Worm (Caenorhabditis elegans) whole organism, young adult: ENCODE data around the gene set-31.
A peak's percentile ranks its signal among the peaks of the same experiment; 100 is the strongest.

Experiments
- B0261.1 ChIP-seq: sonication (generic microtip); optimal IDR thresholded peaks from 2 replicates; lab custom pipeline; 2016; ENCODE audit warnings: mild to moderate bottlenecking, missing genetic modification characterization, moderate library complexity, missing compliant biosample characterization
- B0336.3 ChIP-seq: fragments of 200-800 bp; sonication (Bioruptor generic); IDR thresholded peaks from 2 replicates; pipeline ENCODE4 v1.3.6; 2022; ENCODE audit warnings: missing genetic modification characterization, missing compliant biosample characterization
- C17E4.6 ChIP-seq: fragments of 200-800 bp; sonication (Bioruptor generic); IDR thresholded peaks from 2 replicates; pipeline ENCODE4 v1.3.6; 2022; ENCODE audit warnings: missing genetic modification reagents, missing genetic modification characterization, missing compliant biosample characterization
- F22D6.2 ChIP-seq: sonication (generic microtip); optimal IDR thresholded peaks from 2 replicates; lab custom pipeline; 2016; ENCODE audit warnings: mild to moderate bottlenecking, missing genetic modification characterization, missing compliant biosample characterization
- F33H1.4 ChIP-seq: fragments of 200-800 bp; sonication (Bioruptor generic); IDR thresholded peaks from 2 replicates; pipeline ENCODE4 v1.3.6; 2022; ENCODE audit warnings: missing genetic modification reagents, missing genetic modification characterization, missing compliant biosample characterization
- F39B2.1 ChIP-seq: fragments of 200-800 bp; sonication (Bioruptor generic); IDR thresholded peaks from 2 replicates; pipeline ENCODE4 v1.3.6; 2022; ENCODE audit warnings: missing genetic modification reagents, missing genetic modification characterization, missing compliant biosample characterization
- F57A8.1 ChIP-seq: fragments of 200-800 bp; sonication (Bioruptor generic); optimal IDR thresholded peaks from 2 replicates; lab custom pipeline; 2018; ENCODE audit warnings: mild to moderate bottlenecking, missing genetic modification characterization, moderate library complexity, missing compliant biosample characterization
- F57C9.4 ChIP-seq: sonication (generic microtip); optimal IDR thresholded peaks from 2 replicates; lab custom pipeline; 2017; ENCODE audit warnings: mild to moderate bottlenecking, missing genetic modification characterization, missing compliant biosample characterization
- Y53G8AR.9 ChIP-seq: fragments of 200-800 bp; sonication (Bioruptor generic); conservative IDR thresholded peaks from 2 replicates; pipeline ENCODE4 v1.3.6; 2022; ENCODE audit warnings: missing genetic modification reagents, missing genetic modification characterization, missing compliant biosample characterization
- ZK185.1 ChIP-seq: sonication (generic microtip); optimal IDR thresholded peaks from 2 replicates; lab custom pipeline; 2016; ENCODE audit warnings: mild to moderate bottlenecking, missing genetic modification characterization, missing compliant biosample characterization; ENCODE audit not compliant: poor library complexity, severe bottlenecking
- athp-1 ChIP-seq: sonication (generic microtip); optimal IDR thresholded peaks from 2 replicates; lab custom pipeline; 2017; ENCODE audit warnings: mild to moderate bottlenecking, missing genetic modification characterization, missing compliant biosample characterization
- bed-1 ChIP-seq: fragments of 200-800 bp; sonication (Bioruptor generic); IDR thresholded peaks from 2 replicates; pipeline ENCODE4 v1.3.6; 2022; ENCODE audit warnings: missing genetic modification reagents, missing genetic modification characterization, missing compliant biosample characterization
- ceh-100 ChIP-seq: fragments of 200-800 bp; sonication (Bioruptor generic); IDR thresholded peaks from 2 replicates; pipeline ENCODE4 v1.3.6; 2022; ENCODE audit warnings: missing genetic modification reagents, missing genetic modification characterization, missing compliant biosample characterization
- ceh-91 ChIP-seq: fragments of 200-800 bp; sonication (Bioruptor generic); IDR thresholded peaks from 2 replicates; pipeline ENCODE4 v1.3.6; 2022; ENCODE audit warnings: missing genetic modification reagents, missing genetic modification characterization, missing compliant biosample characterization
- chd-7 ChIP-seq: sonication (generic microtip); optimal IDR thresholded peaks from 2 replicates; lab custom pipeline; 2016; ENCODE audit warnings: mild to moderate bottlenecking, missing genetic modification characterization, moderate library complexity, missing compliant biosample characterization
- die-1 ChIP-seq: sonication (generic microtip); optimal IDR thresholded peaks from 2 replicates; lab custom pipeline; 2016; ENCODE audit warnings: missing genotype, mild to moderate bottlenecking, missing genetic modification characterization, missing compliant biosample characterization
- egl-18 ChIP-seq: fragments of 200-800 bp; sonication (Bioruptor generic); IDR thresholded peaks from 2 replicates; pipeline ENCODE4 v1.3.6; 2022; ENCODE audit warnings: missing genetic modification reagents, missing genetic modification characterization, missing compliant biosample characterization
- ekl-4 ChIP-seq: fragments of 200-800 bp; sonication (Bioruptor generic); IDR thresholded peaks from 2 replicates; pipeline ENCODE4 v1.3.6; 2022; ENCODE audit warnings: missing genetic modification reagents, missing genetic modification characterization, missing compliant biosample characterization
- ets-4 ChIP-seq: fragments of 200-800 bp; sonication (Bioruptor generic); optimal IDR thresholded peaks from 2 replicates; lab custom pipeline; 2018; ENCODE audit warnings: mild to moderate bottlenecking, missing genetic modification characterization, missing compliant biosample characterization
- gei-17 ChIP-seq: fragments of 200-800 bp; sonication (Bioruptor generic); optimal IDR thresholded peaks from 2 replicates; lab custom pipeline; 2018; ENCODE audit warnings: mild to moderate bottlenecking, missing genetic modification characterization, missing compliant biosample characterization
- hlh-26 ChIP-seq: fragments of 200-800 bp; sonication (Bioruptor generic); conservative IDR thresholded peaks from 2 replicates; pipeline ENCODE4 v1.3.6; 2022; ENCODE audit warnings: missing genetic modification reagents, missing genetic modification characterization, missing compliant biosample characterization
- hmg-1.2 ChIP-seq: fragments of 200-800 bp; sonication (Bioruptor generic); IDR thresholded peaks from 2 replicates; pipeline ENCODE4 v1.3.6; 2022; ENCODE audit warnings: missing genetic modification reagents, missing genetic modification characterization, missing compliant biosample characterization
- hsf-1 ChIP-seq: fragments of 200-800 bp; sonication (Bioruptor generic); IDR thresholded peaks from 2 replicates; pipeline ENCODE4 v1.3.6; 2022; ENCODE audit warnings: missing genetic modification reagents, missing genetic modification characterization, missing compliant biosample characterization
- lin-26 ChIP-seq: fragments of 200-800 bp; sonication (Bioruptor generic); IDR thresholded peaks from 2 replicates; pipeline ENCODE4 v1.3.6; 2022; ENCODE audit warnings: missing genetic modification reagents, missing genetic modification characterization, missing compliant biosample characterization
- lin-35 ChIP-seq, 3 experiments: fragments of 150-350 bp in 2 of 3; sonication (generic microtip) in 1 of 3; optimal IDR thresholded peaks; 2 replicates each; lab custom pipeline; 2014 to 2018; ENCODE audit warnings: missing biosample characterization in 3 of 3, missing genetic modification characterization in 3 of 3, missing genetic modification reagents in 3 of 3
- lin-54 ChIP-seq: fragments of 200-800 bp; sonication (Bioruptor generic); optimal IDR thresholded peaks from 2 replicates; lab custom pipeline; 2018; ENCODE audit warnings: mild to moderate bottlenecking, missing genetic modification characterization, missing compliant biosample characterization
- lsl-1 ChIP-seq: fragments of 200-800 bp; sonication (Bioruptor generic); optimal IDR thresholded peaks from 2 replicates; lab custom pipeline; 2018; ENCODE audit warnings: mild to moderate bottlenecking, missing genetic modification characterization, moderate library complexity, missing compliant biosample characterization
- madf-3 ChIP-seq: fragments of 200-800 bp; sonication (Bioruptor generic); IDR thresholded peaks from 2 replicates; pipeline ENCODE4 v1.3.6; 2022; ENCODE audit warnings: missing genetic modification reagents, missing genetic modification characterization, missing compliant biosample characterization
- madf-6 ChIP-seq: fragments of 200-800 bp; sonication (Bioruptor generic); IDR thresholded peaks from 2 replicates; pipeline ENCODE4 v1.3.6; 2022; ENCODE audit warnings: missing genetic modification reagents, missing genetic modification characterization, missing compliant biosample characterization
- mcd-1 ChIP-seq: fragments of 200-800 bp; sonication (Bioruptor generic); IDR thresholded peaks from 2 replicates; pipeline ENCODE4 v1.3.6; 2022; ENCODE audit warnings: missing genetic modification reagents, missing genetic modification characterization, missing compliant biosample characterization
- nfyb-1 ChIP-seq: fragments of 200-800 bp; sonication (Bioruptor generic); IDR thresholded peaks from 2 replicates; pipeline ENCODE4 v1.3.6; 2022; ENCODE audit warnings: missing genetic modification reagents, missing genetic modification characterization, missing compliant biosample characterization
- nhr-120 ChIP-seq: fragments of 200-800 bp; sonication (Bioruptor generic); IDR thresholded peaks from 2 replicates; pipeline ENCODE4 v1.3.6; 2022; ENCODE audit warnings: missing genetic modification characterization, missing compliant biosample characterization
- nhr-179 ChIP-seq: sonication (generic microtip); optimal IDR thresholded peaks from 2 replicates; lab custom pipeline; 2016; ENCODE audit warnings: mild to moderate bottlenecking, missing genetic modification characterization, missing compliant biosample characterization
- nhr-80 ChIP-seq: sonication (generic microtip); optimal IDR thresholded peaks from 2 replicates; lab custom pipeline; 2016; ENCODE audit warnings: missing genetic modification characterization, missing compliant biosample characterization
- nhr-90 ChIP-seq: sonication (generic microtip); optimal IDR thresholded peaks from 2 replicates; lab custom pipeline; 2016; ENCODE audit warnings: missing genotype, mild to moderate bottlenecking, missing genetic modification characterization, missing compliant biosample characterization
- pbrm-1 ChIP-seq: fragments of 200-800 bp; sonication (Bioruptor generic); IDR thresholded peaks from 2 replicates; pipeline ENCODE4 v1.3.6; 2022; ENCODE audit warnings: missing genetic modification reagents, missing genetic modification characterization, missing compliant biosample characterization
- rec-8 ChIP-seq, 2 experiments: sonication (generic microtip); optimal IDR thresholded peaks; 2 replicates each; lab custom pipeline; 2016; ENCODE audit warnings: mild to moderate bottlenecking in 2 of 2, missing genetic modification characterization in 2 of 2, missing genetic modification reagents in 2 of 2, missing genotype in 2 of 2, missing biosample characterization in 1 of 2, missing compliant biosample characterization in 1 of 2, moderate library complexity in 1 of 2
- sea-2 ChIP-seq: fragments of 200-800 bp; sonication (Bioruptor generic); IDR thresholded peaks from 2 replicates; pipeline ENCODE4 v1.3.6; 2022; ENCODE audit warnings: missing genetic modification characterization, missing compliant biosample characterization
- sptf-2 ChIP-seq: fragments of 200-800 bp; sonication (Bioruptor generic); optimal IDR thresholded peaks from 2 replicates; lab custom pipeline; 2018; ENCODE audit warnings: mild to moderate bottlenecking, missing genetic modification characterization, missing compliant biosample characterization
- unc-62 ChIP-seq: fragments of 150-350 bp; optimal IDR thresholded peaks from 2 replicates; lab custom pipeline; 2014; ENCODE audit warnings: missing biosample characterization, missing genetic modification reagents, missing genetic modification characterization
- zfh-2 ChIP-seq: fragments of 200-800 bp; sonication (Bioruptor generic); conservative IDR thresholded peaks from 2 replicates; pipeline ENCODE4 v1.3.6; 2022; ENCODE audit warnings: missing genetic modification reagents, missing genetic modification characterization, missing compliant biosample characterization
- zim-3 ChIP-seq: sonication (generic microtip); optimal IDR thresholded peaks from 2 replicates; lab custom pipeline; 2017; ENCODE audit warnings: mild to moderate bottlenecking, missing genetic modification characterization, moderate library complexity, missing compliant biosample characterization
- ztf-25 ChIP-seq: fragments of 200-800 bp; sonication (Bioruptor generic); IDR thresholded peaks from 2 replicates; pipeline ENCODE4 v1.3.6; 2022; ENCODE audit warnings: missing genetic modification reagents, missing genetic modification characterization, missing compliant biosample characterization

set-31 gene

ce11 chrV:14422317-14422716, 4.6 kb downstream of the set-31 start, which contains the start of gene pas-1:
TSS of gene pas-1 (minus strand) at chrV:14422618.
- TF ChIP-seq mcd-1 (peak; percentile 37; the same call in 1 of the 2 replicates), ZK185.1 (tag; lab: Kevin White, UChicago) (no peak), hmg-1.2 (GFP tag; lab: Robert Waterston, UW) (0 out of 2 replicates have a peak, but pooled peaks have one; percentile 24), die-1 (tag; lab: Kevin White, UChicago) (no peak), F33H1.4 (GFP tag; lab: Robert Waterston, UW) (no peak), ets-4 (GFP tag; lab: Kevin White, UChicago) (no peak), chd-7 (tag; lab: Kevin White, UChicago) (peak; percentile 57), pbrm-1 (0 out of 2 replicates have a peak, but pooled peaks have one; percentile 25), sea-2 (no peak), lsl-1 (GFP tag; lab: Kevin White, UChicago) (no peak), Y53G8AR.9 (GFP tag; lab: Robert Waterston, UW) (peak; percentile 39; the same call in 1 of the 2 replicates), F57C9.4 (tag; lab: Kevin White, UChicago) (no peak), madf-3 (peak; percentile 74; the same call in 1 of the 2 replicates), lin-35 (GFP tag; optimal IDR thresholded peaks at IDR 0.05; lab: Kevin White, UChicago) (no peak), nhr-120 (GFP tag; lab: Robert Waterston, UW) (no peak), hlh-26 (no peak), nhr-179 (tag; lab: Kevin White, UChicago) (no peak), madf-6 (GFP tag; lab: Robert Waterston, UW) (peak; percentile 49), B0261.1 (no peak), B0336.3 (0 out of 2 replicates have a peak, but pooled peaks have one; percentile 46), egl-18 (no peak), hsf-1 (GFP tag; lab: Robert Waterston, UW) (0 out of 2 replicates have a peak, but pooled peaks have one; percentile 30), sptf-2 (GFP tag; lab: Kevin White, UChicago) (no peak), nhr-80 (tag; lab: Kevin White, UChicago) (no peak), F39B2.1 (GFP tag; lab: Robert Waterston, UW) (0 out of 2 replicates have a peak, but pooled peaks have one; percentile 18), lin-26 (GFP tag; lab: Robert Waterston, UW) (peak; percentile 52; the same call in 1 of the 2 replicates), ceh-91 (GFP tag; lab: Robert Waterston, UW) (no peak), lin-54 (GFP tag; lab: Kevin White, UChicago) (no peak), ztf-25 (0 out of 2 replicates have a peak, but pooled peaks have one; percentile 19), F22D6.2 (tag; lab: Kevin White, UChicago) (no peak), zim-3 (no peak), rec-8 (tag; optimal IDR thresholded peaks at IDR 0.05; lab: Kevin White, UChicago) (no peak), gei-17 (no peak), C17E4.6 (GFP tag; lab: Robert Waterston, UW) (no peak), nfyb-1 (GFP tag; lab: Robert Waterston, UW) (peak; percentile 18; the same call in 1 of the 2 replicates), unc-62 (GFP tag; lab: Kevin White, UChicago) (no peak), athp-1 (tag; lab: Kevin White, UChicago) (peak; percentile 17), ceh-100 (GFP tag; lab: Robert Waterston, UW) (no peak), bed-1 (GFP tag; lab: Robert Waterston, UW) (0 out of 2 replicates have a peak, but pooled peaks have one; percentile 40), nhr-90 (tag; lab: Kevin White, UChicago) (no peak), F57A8.1 (no peak), ekl-4 (GFP tag; lab: Robert Waterston, UW) (peak; percentile 72; the same call in 1 of the 2 replicates), zfh-2 (0 out of 2 replicates have a peak, but pooled peaks have one; percentile 16)
